Fruit fly (Drosophila melanogaster) whole organism, wandering third instar larva: Measurements from ENCODE around the gene CG42537.

Experiments
- CG9705 ChIP-seq: fragments of 200-800 bp; sonication (Bioruptor generic); optimal IDR thresholded peaks from 2 replicates; lab custom pipeline; 2018; ENCODE audit warnings: missing biosample characterization, mild to moderate bottlenecking, missing genetic modification characterization
- Rel ChIP-seq, 2 experiments: fragments of 200-800 bp; sonication (Bioruptor generic) in 1 of 2; optimal IDR thresholded peaks; 2 replicates in 1 of 2; 3 replicates in 1 of 2; lab custom pipeline; 2016 to 2019; ENCODE audit warnings: mild to moderate bottlenecking in 2 of 2, missing biosample characterization in 2 of 2, missing genetic modification characterization in 2 of 2, moderate library complexity in 1 of 2
- dmrt93B ChIP-seq: fragments of 200-800 bp; sonication (Bioruptor generic); optimal IDR thresholded peaks from 2 replicates; lab custom pipeline; 2018; ENCODE audit warnings: missing biosample characterization, mild to moderate bottlenecking, missing genetic modification characterization
- dsf ChIP-seq: sonication (Bioruptor generic); optimal IDR thresholded peaks from 2 replicates; lab custom pipeline; 2016; ENCODE audit warnings: missing biosample characterization, missing genetic modification characterization, borderline replicate concordance

- TF ChIP-seq dmrt93B (no peak), Rel (GFP tag; optimal IDR thresholded peaks at IDR 0.05; lab: Kevin White, UChicago) (no peak), Rel (tag; optimal IDR thresholded peaks at IDR 0.05; lab: Kevin White, UChicago) (no peak), dsf (GFP tag; lab: Kevin White, UChicago) (no peak), CG9705 (no peak)
Observed at dm6 chr3R:6329774-6330298, 47.8 kb upstream of the CG42537 start, which contains the start of gene Osi18.
